Fruit fly (Drosophila melanogaster) whole organism, embryonic: ENCODE data around the gene Hsp70Aa.
A peak's percentile ranks its signal among the peaks of the same experiment; 100 is the strongest.

ENCODE experiments used
- Bdp1 ChIP-seq: fragments of 200-800 bp; sonication (Bioruptor generic); optimal IDR thresholded peaks from 3 replicates; lab custom pipeline; 2016; ENCODE audit warnings: missing biosample characterization, missing genetic modification characterization
- CG10431 ChIP-seq: fragments of 200-800 bp; sonication (Bioruptor generic); optimal IDR thresholded peaks from 3 replicates; lab custom pipeline; 2018; ENCODE audit warnings: missing biosample characterization, mild to moderate bottlenecking, missing genetic modification characterization
- CG10959 ChIP-seq: fragments of 200-800 bp; sonication (Bioruptor generic); IDR thresholded peaks from 2 replicates; pipeline ENCODE4 v1.3.6; 2022; ENCODE audit warnings: missing biosample characterization, missing genetic modification characterization
- CG11456 ChIP-seq: fragments of 200-800 bp; sonication (Bioruptor generic); IDR thresholded peaks from 3 replicates; pipeline ENCODE4 v1.3.6; 2022; ENCODE audit warnings: missing biosample characterization, missing genetic modification characterization
- CG11695 ChIP-seq: fragments of 200-800 bp; sonication (Bioruptor generic); IDR thresholded peaks from 3 replicates; pipeline ENCODE4 v1.3.6; 2022; ENCODE audit warnings: missing biosample characterization, missing genetic modification characterization
- CG12155 ChIP-seq: fragments of 200-800 bp; sonication (Bioruptor generic); optimal IDR thresholded peaks from 3 replicates; lab custom pipeline; 2016; ENCODE audit warnings: missing biosample characterization, missing genetic modification characterization
- CG13123 ChIP-seq: fragments of 200-800 bp; sonication (Bioruptor generic); optimal IDR thresholded peaks from 2 replicates; lab custom pipeline; 2016; ENCODE audit warnings: missing biosample characterization, missing genetic modification characterization
- CG13775 ChIP-seq: fragments of 200-800 bp; sonication (Bioruptor generic); optimal IDR thresholded peaks from 3 replicates; lab custom pipeline; 2017; ENCODE audit warnings: missing biosample characterization, mild to moderate bottlenecking, missing genetic modification characterization
- CG1603 ChIP-seq: fragments of 200-800 bp; sonication (Bioruptor generic); optimal IDR thresholded peaks from 2 replicates; lab custom pipeline; 2019; ENCODE audit warnings: missing biosample characterization, mild to moderate bottlenecking, missing genetic modification characterization, moderate library complexity
- CG16863 ChIP-seq: fragments of 200-800 bp; sonication (Bioruptor generic); optimal IDR thresholded peaks from 3 replicates; lab custom pipeline; 2016; ENCODE audit warnings: missing biosample characterization, missing genetic modification characterization
- CG18599 ChIP-seq: fragments of 200-800 bp; sonication (Bioruptor generic); optimal IDR thresholded peaks from 3 replicates; lab custom pipeline; 2017; ENCODE audit warnings: missing biosample characterization, missing genetic modification characterization, mild to moderate bottlenecking, moderate library complexity, missing genetic modification reagents
- CG33557 ChIP-seq: fragments of 200-800 bp; sonication (Bioruptor generic); optimal IDR thresholded peaks from 2 replicates; lab custom pipeline; 2019; ENCODE audit warnings: missing biosample characterization, mild to moderate bottlenecking, missing genetic modification characterization, moderate library complexity
- CG34224 ChIP-seq: fragments of 200-800 bp; sonication (Bioruptor generic); IDR thresholded peaks from 3 replicates; pipeline ENCODE4 v1.3.6; 2022; ENCODE audit warnings: missing biosample characterization, missing genetic modification characterization; ENCODE audit not compliant: partially characterized antibody
- CG4282 ChIP-seq: fragments of 200-800 bp; sonication (Bioruptor generic); optimal IDR thresholded peaks from 2 replicates; lab custom pipeline; 2016; ENCODE audit warnings: missing biosample characterization, missing genetic modification characterization
- CG43689 ChIP-seq: fragments of 200-800 bp; sonication (Bioruptor generic); IDR thresholded peaks from 2 replicates; pipeline ENCODE4 v1.3.6; 2022; ENCODE audit warnings: missing biosample characterization, missing genetic modification characterization
- CG5180 ChIP-seq: fragments of 200-800 bp; sonication (Bioruptor generic); optimal IDR thresholded peaks from 3 replicates; lab custom pipeline; 2017; ENCODE audit warnings: missing biosample characterization, missing genetic modification characterization, mild to moderate bottlenecking, moderate library complexity, missing genetic modification reagents
- CG6854 ChIP-seq: fragments of 200-800 bp; sonication (Bioruptor generic); optimal IDR thresholded peaks from 3 replicates; lab custom pipeline; 2017; ENCODE audit warnings: missing biosample characterization, mild to moderate bottlenecking, missing genetic modification characterization
- CG7786 ChIP-seq: fragments of 200-800 bp; sonication (Bioruptor generic); optimal IDR thresholded peaks from 2 replicates; lab custom pipeline; 2016; ENCODE audit warnings: missing biosample characterization, missing genetic modification characterization
- CG7987 ChIP-seq: fragments of 200-800 bp; sonication (Bioruptor generic); optimal IDR thresholded peaks from 2 replicates; lab custom pipeline; 2018; ENCODE audit warnings: missing biosample characterization, mild to moderate bottlenecking, missing genetic modification characterization, moderate library complexity
- CG8388 ChIP-seq: fragments of 200-800 bp; sonication (Bioruptor generic); optimal IDR thresholded peaks from 2 replicates; lab custom pipeline; 2019; ENCODE audit warnings: missing biosample characterization, mild to moderate bottlenecking, missing genetic modification characterization, moderate library complexity
- CG8478 ChIP-seq: fragments of >200 bp; optimal IDR thresholded peaks from 2 replicates; lab custom pipeline; 2018
- Dbx ChIP-seq: fragments of 200-800 bp; sonication (Bioruptor generic); IDR thresholded peaks from 3 replicates; pipeline ENCODE4 v1.3.6; 2022; ENCODE audit warnings: missing biosample characterization, missing genetic modification characterization
- Dref ChIP-seq: fragments of 200-800 bp; sonication (Bioruptor generic); IDR thresholded peaks from 2 replicates; pipeline ENCODE4 v1.3.6; 2022; ENCODE audit warnings: missing biosample characterization, missing genetic modification characterization
- E2f1 ChIP-seq: fragments of 200-800 bp; sonication (Bioruptor generic); IDR thresholded peaks from 2 replicates; pipeline ENCODE4 v1.3.6; 2022; ENCODE audit warnings: missing biosample characterization, missing genetic modification characterization
- ERR ChIP-seq: fragments of 200-800 bp; sonication (Bioruptor generic); optimal IDR thresholded peaks from 2 replicates; lab custom pipeline; 2016; ENCODE audit warnings: missing biosample characterization, missing genetic modification characterization
- Ets65A ChIP-seq: fragments of 200-800 bp; sonication (Bioruptor generic); peaks from one replicate; lab custom pipeline; 2016; ENCODE audit warnings: missing biosample characterization, missing genetic modification characterization
- Gug ChIP-seq: fragments of 200-800 bp; sonication (Bioruptor generic); IDR thresholded peaks from 4 replicates; pipeline ENCODE4 v1.3.6; 2022; ENCODE audit warnings: missing biosample characterization, missing genetic modification characterization
- Max ChIP-seq: fragments of 200-800 bp; sonication (Bioruptor generic); optimal IDR thresholded peaks from 2 replicates; lab custom pipeline; 2016; ENCODE audit warnings: missing biosample characterization, mild to moderate bottlenecking, missing genetic modification characterization
- Med ChIP-seq: fragments of 200-800 bp; sonication (Bioruptor generic); peaks from one replicate; lab custom pipeline; 2016; ENCODE audit warnings: missing biosample characterization, missing genetic modification characterization, mild to moderate bottlenecking, inconsistent platforms, moderate library complexity
- Opbp ChIP-seq: fragments of 200-800 bp; sonication (Bioruptor generic); IDR thresholded peaks from 3 replicates; pipeline ENCODE4 v1.3.6; 2022; ENCODE audit warnings: missing biosample characterization, missing genetic modification characterization; ENCODE audit not compliant: partially characterized antibody
- Rfx ChIP-seq: fragments of 200-800 bp; sonication (Bioruptor generic); IDR thresholded peaks from 2 replicates; pipeline ENCODE4 v1.3.6; 2022; ENCODE audit warnings: missing biosample characterization, missing genetic modification characterization
- Rx ChIP-seq: fragments of 200-800 bp; sonication (Bioruptor generic); IDR thresholded peaks from 2 replicates; pipeline ENCODE4 v1.3.6; 2022; ENCODE audit warnings: missing biosample characterization, missing genetic modification characterization
- Sin3A ChIP-seq: fragments of >200 bp; optimal IDR thresholded peaks from 2 replicates; lab custom pipeline; 2018
- Sry-β ChIP-seq: fragments of 200-800 bp; sonication (Bioruptor generic); optimal IDR thresholded peaks from 2 replicates; lab custom pipeline; 2018; ENCODE audit warnings: missing biosample characterization, mild to moderate bottlenecking, missing genetic modification characterization, moderate library complexity
- ab ChIP-seq: fragments of 200-800 bp; sonication (Bioruptor generic); optimal IDR thresholded peaks from 2 replicates; lab custom pipeline; 2016; ENCODE audit warnings: missing biosample characterization, missing genetic modification characterization
- abd-A ChIP-seq: fragments of 200-800 bp; sonication (Bioruptor generic); optimal IDR thresholded peaks from 3 replicates; lab custom pipeline; 2019; ENCODE audit warnings: missing biosample characterization, mild to moderate bottlenecking, missing genetic modification characterization, moderate library complexity
- ato ChIP-seq: fragments of 200-800 bp; sonication (Bioruptor generic); IDR thresholded peaks from 2 replicates; pipeline ENCODE4 v1.3.6; 2022; ENCODE audit warnings: missing biosample characterization, missing genetic modification characterization; ENCODE audit not compliant: partially characterized antibody
- br ChIP-seq: fragments of >200 bp; optimal IDR thresholded peaks from 2 replicates; lab custom pipeline; 2017
- da ChIP-seq: fragments of 200-800 bp; sonication (Bioruptor generic); optimal IDR thresholded peaks from 2 replicates; lab custom pipeline; 2016; ENCODE audit warnings: missing biosample characterization, missing genetic modification characterization
- gcm2 ChIP-seq: fragments of 200-800 bp; sonication (Bioruptor generic); optimal IDR thresholded peaks from 2 replicates; lab custom pipeline; 2016; ENCODE audit warnings: missing biosample characterization, missing genetic modification characterization
- knrl ChIP-seq: fragments of 200-800 bp; sonication (Bioruptor generic); IDR thresholded peaks from 3 replicates; pipeline ENCODE4 v1.3.6; 2022; ENCODE audit warnings: missing biosample characterization, missing genetic modification characterization; ENCODE audit not compliant: partially characterized antibody
- oc ChIP-seq: fragments of 200-800 bp; sonication (Bioruptor generic); optimal IDR thresholded peaks from 2 replicates; lab custom pipeline; 2018; ENCODE audit warnings: missing biosample characterization, mild to moderate bottlenecking, missing genetic modification characterization, moderate library complexity
- sob ChIP-seq: fragments of 200-800 bp; sonication (Bioruptor generic); IDR thresholded peaks from 2 replicates; pipeline ENCODE4 v1.3.6; 2022; ENCODE audit warnings: missing biosample characterization, missing genetic modification characterization
- sr ChIP-seq: fragments of 200-800 bp; sonication (Bioruptor generic); IDR thresholded peaks from 3 replicates; pipeline ENCODE4 v1.3.6; 2022; ENCODE audit warnings: missing biosample characterization, missing genetic modification characterization
- trh ChIP-seq: fragments of 200-800 bp; sonication (Bioruptor generic); optimal IDR thresholded peaks from 2 replicates; lab custom pipeline; 2016; ENCODE audit warnings: missing biosample characterization, missing genetic modification characterization
- vnd ChIP-seq: fragments of 200-800 bp; sonication (Bioruptor generic); IDR thresholded peaks from 3 replicates; pipeline ENCODE4 v1.3.6; 2022; ENCODE audit warnings: missing biosample characterization, missing genetic modification characterization; ENCODE audit not compliant: partially characterized antibody

Hsp70Aa gene

dm6 chr3R:11967262-11968029, 11.1 kb upstream of the Hsp70Aa start, which contains the start of the genes CG12213 and GC1 (continued):
- TF ChIP-seq CG5180 (GFP tag; lab: Kevin White, UChicago) = no peak
- TF ChIP-seq sr (GFP tag; lab: Robert Waterston, UW) = no peak
- TF ChIP-seq Dbx (GFP tag; lab: Robert Waterston, UW) = 0 out of 3 replicates have a peak, but pooled peaks have one; percentile 21
- TF ChIP-seq E2f1 (GFP tag; lab: Robert Waterston, UW) = no peak
- TF ChIP-seq CG7987 (GFP tag; lab: Kevin White, UChicago) = no peak
- TF ChIP-seq CG10431 (GFP tag; lab: Kevin White, UChicago) = no peak
- TF ChIP-seq Rfx (GFP tag; lab: Robert Waterston, UW) = peak; percentile 35; the same call in 1 of the 2 replicates
- peak; percentile 99 for TF ChIP-seq CG34224 (GFP tag; lab: Robert Waterston, UW)

dm6 chr3R:11964000-11964399, 7.7 kb upstream of the Hsp70Aa start:
- TF ChIP-seq CG8478 (peak; percentile 59), Med (GFP tag; lab: Kevin White, UChicago) (peak; percentile 51), CG33557 (GFP tag; lab: Kevin White, UChicago) (no peak), CG7786 (GFP tag; lab: Kevin White, UChicago) (no peak), sob (GFP tag; lab: Robert Waterston, UW) (no peak), CG11456 (GFP tag; lab: Robert Waterston, UW) (0 out of 3 replicates have a peak, but pooled peaks have one; percentile 22), Ets65A (GFP tag; lab: Kevin White, UChicago) (peak; percentile 88), CG8388 (GFP tag; lab: Kevin White, UChicago) (no peak), vnd (GFP tag; lab: Robert Waterston, UW) (0 out of 3 replicates have a peak, but pooled peaks have one; percentile 18)

dm6 chr3R:11962739-11963214, 6.4 kb upstream of the Hsp70Aa start, which contains the start of the genes CG3281 and aurA:
CG3281 (minus strand) TSS chr3R:11962805.
aurA (plus strand) TSS chr3R:11963124.
- peak; percentile 36 for TF ChIP-seq trh (GFP tag; lab: Kevin White, UChicago)
- peak; percentile 47 for TF ChIP-seq Dref
- TF ChIP-seq CG13123 (GFP tag; lab: Kevin White, UChicago) = peak; percentile 60
- TF ChIP-seq CG10959 (GFP tag; lab: Robert Waterston, UW) = no peak
- TF ChIP-seq da (GFP tag; lab: Kevin White, UChicago) = no peak
- TF ChIP-seq ab = no peak
- TF ChIP-seq CG16863 (GFP tag; lab: Kevin White, UChicago) = peak; percentile 50
- peak; percentile 51 for TF ChIP-seq CG18599 (GFP tag; lab: Kevin White, UChicago)
- peak; percentile 90 for TF ChIP-seq Sin3A (lab: Kevin White, UChicago)
- TF ChIP-seq abd-A (tag; lab: Kevin White, UChicago) = no peak
- peak; percentile 36 for TF ChIP-seq CG4282 (GFP tag; lab: Kevin White, UChicago)
- peak; percentile 47 for TF ChIP-seq Bdp1 (GFP tag; lab: Kevin White, UChicago)
- TF ChIP-seq CG1603 (tag; lab: Kevin White, UChicago) = peak; percentile 48
- peak; percentile 64 for TF ChIP-seq ERR
- TF ChIP-seq Max (GFP tag; lab: Kevin White, UChicago) = peak; percentile 69
- TF ChIP-seq CG6854 (GFP tag; lab: Kevin White, UChicago) = no peak
- peak; percentile 31; the same call in 1 of the 2 replicates for TF ChIP-seq Rx (GFP tag; lab: Robert Waterston, UW)
- peak; percentile 99 for TF ChIP-seq knrl (GFP tag; lab: Robert Waterston, UW)
- no peak for TF ChIP-seq br (lab: Kevin White, UChicago)
- TF ChIP-seq Opbp (GFP tag; lab: Robert Waterston, UW) = peak; percentile 92
- peak; percentile 50; the same call in 1 of the 3 replicates for TF ChIP-seq CG11695 (GFP tag; lab: Robert Waterston, UW)
- peak; percentile 77 for TF ChIP-seq ato (GFP tag; lab: Robert Waterston, UW)
- no peak for TF ChIP-seq oc (tag; lab: Kevin White, UChicago)
- TF ChIP-seq CG43689 (GFP tag; lab: Robert Waterston, UW) = no peak
- TF ChIP-seq CG12155 = peak; percentile 76
- TF ChIP-seq CG13775 (GFP tag; lab: Kevin White, UChicago) = peak; percentile 77
- TF ChIP-seq Gug (GFP tag; lab: Robert Waterston, UW) = peak; percentile 57; the same call in 1 of the 4 replicates
- TF ChIP-seq Sry-β (GFP tag; lab: Kevin White, UChicago) = peak; percentile 88
- TF ChIP-seq gcm2 (GFP tag; lab: Kevin White, UChicago) = no peak
- TF ChIP-seq vnd (GFP tag; lab: Robert Waterston, UW) = peak; percentile 97
